Worm (Caenorhabditis elegans): Measurements from ENCODE around the gene szy-20.
A peak's percentile ranks its signal among the peaks of the same experiment; 100 is the strongest.

szy-20 gene

DNA sequence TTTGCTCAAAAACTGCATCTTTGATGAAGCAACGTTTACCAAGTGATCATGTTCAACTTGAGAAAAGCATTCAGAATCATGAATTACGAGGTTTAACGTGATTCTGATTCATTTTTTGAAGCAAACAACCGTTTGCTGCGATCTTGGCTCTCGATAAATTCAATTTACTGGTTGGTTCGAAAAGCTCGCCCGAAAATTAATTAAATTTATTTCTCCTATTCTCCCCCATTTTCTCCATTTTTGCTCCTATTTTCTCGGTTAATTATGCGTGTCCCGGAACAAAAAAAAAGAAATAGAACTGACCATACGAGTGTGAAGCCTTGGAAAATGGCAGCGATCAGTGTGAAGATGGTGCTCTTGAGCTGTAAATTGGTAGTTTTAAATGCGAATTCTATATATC lies 12.2 kb downstream of the szy-20 start:
- TF ChIP-seq ham-2 (GFP tag; optimal IDR thresholded peaks at IDR 0.05) (no peak), ceh-83 (GFP tag; optimal IDR thresholded peaks at IDR 0.05) (no peak), cnd-1 (tag; optimal IDR thresholded peaks at IDR 0.05) (no peak), elt-1 (tag; optimal IDR thresholded peaks at IDR 0.05; ENCODE audit: borderline replicate concordance, insufficient read depth) (no peak), ceh-39 (tag; optimal IDR thresholded peaks at IDR 0.05) (no peak), ceh-43 (GFP tag; optimal IDR thresholded peaks at IDR 0.05) (no peak), sptf-1 (tag; optimal IDR thresholded peaks at IDR 0.05) (no peak), elt-3 (tag; optimal IDR thresholded peaks at IDR 0.05) (no peak), ces-1 (GFP tag; optimal IDR thresholded peaks at IDR 0.05) (peak; percentile 94)

DNA sequence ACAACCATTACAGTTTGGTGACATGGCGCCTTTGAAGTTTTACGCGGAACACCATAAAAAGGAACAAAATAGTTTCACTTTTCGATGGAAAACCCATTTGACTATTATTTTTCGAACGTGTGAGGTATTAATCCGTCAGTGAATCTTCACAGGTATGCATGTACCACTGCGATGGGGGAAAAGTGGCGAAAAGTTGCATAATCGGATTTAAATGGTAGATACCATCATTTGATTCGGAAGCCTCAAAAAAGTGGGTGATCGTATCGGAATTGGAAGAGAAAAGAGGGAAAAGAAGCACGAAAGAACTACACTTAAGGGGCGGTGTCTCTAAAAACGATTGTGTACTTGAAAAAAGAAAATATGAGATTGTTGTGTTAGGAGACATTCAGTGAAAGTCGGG lies 15.4 kb downstream of the szy-20 start:
- TF ChIP-seq elt-1 (tag; optimal IDR thresholded peaks at IDR 0.05; ENCODE audit: borderline replicate concordance, insufficient read depth) (peak; percentile 16), elt-3 (tag; optimal IDR thresholded peaks at IDR 0.05) (no peak)

DNA sequence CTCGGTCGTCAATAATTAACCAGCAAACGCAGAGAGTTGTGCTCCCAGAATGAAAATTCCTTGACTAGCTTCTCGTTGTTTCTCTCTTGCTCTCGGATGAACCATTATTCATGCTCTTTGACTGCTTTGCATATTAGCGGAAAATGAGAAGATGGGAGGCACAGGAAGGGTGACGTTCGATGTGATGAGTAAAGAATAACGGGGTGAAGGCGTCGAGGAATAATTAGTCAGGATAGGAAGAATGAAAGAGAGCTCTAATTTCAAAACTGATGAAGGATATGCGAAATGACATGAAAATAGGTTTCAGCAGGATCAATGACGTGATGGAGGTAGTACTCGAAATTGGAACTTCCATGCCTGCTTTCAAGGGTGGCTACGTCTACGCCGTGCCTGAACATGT lies 17.9 kb downstream of the szy-20 start:
- TF ChIP-seq M03D4.4 (tag; optimal IDR thresholded peaks at IDR 0.05) (no peak), flh-1 (GFP tag; optimal IDR thresholded peaks at IDR 0.05) (no peak), sptf-1 (tag; optimal IDR thresholded peaks at IDR 0.05) (no peak), snpc-4 (tag; optimal IDR thresholded peaks at IDR 0.05) (no peak), nhr-12 (tag; optimal IDR thresholded peaks at IDR 0.05) (no peak)

DNA sequence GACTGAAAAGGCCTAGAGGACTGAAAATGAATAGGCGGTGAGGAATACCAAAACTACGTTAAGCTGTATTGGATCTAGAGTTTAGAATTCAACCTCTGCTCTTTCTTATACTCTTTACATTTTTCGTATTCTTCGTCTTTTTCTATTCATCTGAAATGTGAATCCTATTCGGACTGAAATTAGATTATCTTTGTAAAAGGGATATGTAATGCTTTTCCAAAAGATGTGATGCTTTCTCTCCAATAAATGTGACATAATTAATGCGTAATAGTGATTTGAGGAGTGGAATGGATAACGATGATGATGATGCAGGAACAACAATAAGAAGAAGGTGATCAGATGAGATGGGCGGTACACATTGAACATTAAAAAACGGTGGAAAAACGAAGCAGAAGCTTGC lies 20.5 kb downstream of the szy-20 start:
- TF ChIP-seq lin-13 (tag; optimal IDR thresholded peaks at IDR 0.05) = no peak
- no peak for TF ChIP-seq mep-1 (tag; optimal IDR thresholded peaks at IDR 0.05)
- TF ChIP-seq ceh-39 (tag; optimal IDR thresholded peaks at IDR 0.05) = no peak
- no peak for TF ChIP-seq bed-3 (GFP tag; optimal IDR thresholded peaks at IDR 0.05)
- peak; percentile 52 for TF ChIP-seq ces-1 (GFP tag; optimal IDR thresholded peaks at IDR 0.05)

DNA sequence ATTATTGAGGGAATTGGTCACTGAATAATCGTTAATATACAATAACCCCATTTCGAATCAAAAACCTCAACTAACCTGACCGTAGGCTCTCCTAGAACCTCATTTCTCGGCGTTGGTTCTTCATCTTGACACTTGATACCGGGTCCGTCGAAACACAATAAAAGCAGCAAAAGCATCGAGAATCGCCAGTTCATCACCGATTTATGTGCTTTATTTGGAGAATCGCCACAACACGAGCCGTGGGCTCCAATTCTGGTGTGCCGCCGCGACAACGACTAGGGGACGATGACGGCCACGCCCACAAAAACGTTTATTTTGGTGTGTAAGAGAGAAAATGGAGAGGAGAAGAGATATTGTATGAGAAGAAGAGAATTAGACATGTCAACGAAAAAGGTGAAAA lies 21.7 kb downstream of the szy-20 start, which contains the start of gene cutl-15:
Gene cutl-15, minus strand, starts transcription at position 298 of the 400 bp plus-strand sequence.
- TF ChIP-seq ces-1 (GFP tag; optimal IDR thresholded peaks at IDR 0.05) (no peak), flh-1 (GFP tag; optimal IDR thresholded peaks at IDR 0.05) (no peak)

DNA sequence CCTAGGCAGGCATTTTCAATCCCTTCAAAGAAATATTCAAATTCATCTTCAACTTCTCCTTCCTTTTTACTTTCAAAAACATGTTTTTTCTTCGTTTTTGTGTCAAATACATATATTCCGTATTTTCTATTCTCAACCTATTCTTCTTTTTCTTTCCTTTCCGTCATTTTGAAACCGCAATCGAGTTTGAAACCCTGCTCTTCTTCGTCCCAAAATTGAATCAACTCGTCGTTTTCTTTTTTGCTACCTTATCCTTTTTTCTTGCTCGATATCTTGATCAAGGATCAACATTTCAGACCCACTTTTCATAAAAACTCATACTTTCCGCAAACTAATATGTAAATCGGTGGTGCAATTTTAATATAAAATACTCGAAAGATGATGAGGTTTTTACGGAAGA lies 24.0 kb downstream of the szy-20 start:
- TF ChIP-seq ztf-11 (tag; optimal IDR thresholded peaks at IDR 0.05) = no peak
- TF ChIP-seq ces-1 (GFP tag; optimal IDR thresholded peaks at IDR 0.05) = peak; percentile 72
- TF ChIP-seq lin-32 (GFP tag; optimal IDR thresholded peaks at IDR 0.05) = no peak

DNA sequence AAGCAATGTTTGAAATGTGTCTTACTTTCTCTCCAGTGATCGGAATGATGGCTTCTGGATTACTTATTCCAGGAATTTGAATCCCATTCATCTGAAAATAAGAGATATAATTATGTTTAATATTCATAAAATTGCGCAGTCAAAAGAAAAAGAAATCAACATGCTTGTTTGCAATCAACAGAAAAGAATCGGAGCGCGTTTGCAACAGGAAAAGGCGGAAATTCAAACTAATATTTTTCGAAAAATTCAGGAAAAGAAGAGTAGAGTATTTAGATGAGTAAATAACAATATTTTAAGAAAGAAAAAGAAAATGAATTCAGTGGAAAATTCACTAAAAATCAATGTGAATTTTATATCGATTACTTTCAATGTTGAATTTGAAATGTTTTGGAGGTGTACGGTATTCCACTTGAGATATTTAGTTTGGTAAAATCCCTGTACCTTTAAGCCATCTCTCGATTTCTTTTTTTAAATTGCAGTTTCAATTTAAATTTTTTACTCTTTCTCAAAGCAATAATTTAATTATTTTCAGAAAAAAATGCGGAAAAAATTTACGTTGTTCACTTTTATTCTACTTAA lies 28.7 kb downstream of the szy-20 start, which contains the start of the genes set-17 and T21B10.4:
Gene set-17, minus strand, starts transcription at position 127 of the 579 bp plus-strand sequence.
Gene T21B10.4, plus strand, starts transcription at position 533 of the 579 bp plus-strand sequence.
- TF ChIP-seq bed-3 (GFP tag; optimal IDR thresholded peaks at IDR 0.05) (no peak), pha-4 (tag; optimal IDR thresholded peaks at IDR 0.05) (peak; percentile 17), elt-1 (tag; optimal IDR thresholded peaks at IDR 0.05; ENCODE audit: borderline replicate concordance, insufficient read depth) (peak; percentile 72), lsy-2 (tag; optimal IDR thresholded peaks at IDR 0.05) (peak; percentile 29)

DNA sequence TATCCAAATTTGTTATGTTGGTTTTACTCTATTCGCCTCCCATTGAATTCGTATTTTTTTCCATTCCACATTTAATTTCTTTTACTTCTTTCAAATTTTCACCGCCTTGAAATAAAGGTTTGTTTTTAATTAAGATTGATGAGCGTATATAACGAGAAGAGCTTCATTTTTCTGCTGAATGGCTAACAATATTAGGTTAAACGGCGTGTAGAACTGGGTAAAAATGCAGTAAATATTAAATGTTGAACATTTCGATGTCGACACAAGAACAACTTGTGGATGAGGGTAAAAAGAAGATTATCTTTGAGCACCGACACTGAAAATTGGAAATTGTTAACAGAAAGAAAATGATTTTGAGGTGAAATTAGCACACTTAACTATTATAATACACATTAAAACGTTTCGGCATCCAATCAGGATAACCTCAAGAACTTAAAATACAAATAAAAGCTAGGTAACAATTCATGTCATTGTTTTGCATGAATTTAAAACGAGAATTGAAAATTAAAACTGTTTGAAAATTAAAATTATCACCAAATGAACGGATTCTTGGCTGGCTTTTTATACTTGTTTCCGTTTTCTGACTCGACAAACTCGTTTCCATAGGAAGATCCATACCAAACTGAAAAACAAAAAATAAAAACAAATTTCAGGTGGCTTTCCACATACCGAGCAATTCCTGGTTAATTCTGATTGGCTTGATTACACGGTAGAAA lies 30.1 kb downstream of the szy-20 start:
- TF ChIP-seq bed-3 (GFP tag; optimal IDR thresholded peaks at IDR 0.05) (no peak), elt-1 (tag; optimal IDR thresholded peaks at IDR 0.05; ENCODE audit: borderline replicate concordance, insufficient read depth) (no peak), ham-2 (GFP tag; optimal IDR thresholded peaks at IDR 0.05) (no peak), tbx-8 (GFP tag; optimal IDR thresholded peaks at IDR 0.05) (no peak), cnd-1 (tag; optimal IDR thresholded peaks at IDR 0.05) (no peak), elt-3 (tag; optimal IDR thresholded peaks at IDR 0.05) (no peak), drap-1 (GFP tag; optimal IDR thresholded peaks at IDR 0.05) (no peak), unc-120 (tag; optimal IDR thresholded peaks at IDR 0.05; ENCODE audit: poor library complexity, severe bottlenecking) (no peak), unc-62 (GFP tag; optimal IDR thresholded peaks at IDR 0.05) (no peak), pha-4 (tag; optimal IDR thresholded peaks at IDR 0.05) (no peak), sem-2 (GFP tag; optimal IDR thresholded peaks at IDR 0.05) (no peak), hlh-1 (tag; optimal IDR thresholded peaks at IDR 0.05) (no peak)
